Worm (Caenorhabditis elegans): ENCODE results near the gene M04D8.7.

- TF ChIP-seq pha-4 (tag; optimal IDR thresholded peaks at IDR 0.05) = no peak
- TF ChIP-seq unc-62 (GFP tag; optimal IDR thresholded peaks at IDR 0.05) = no peak
Measured at ce11 chrIII:10049682-10050081, 12.4 kb downstream of the M04D8.7 start, which contains the start of gene T16G12.1.
